ENCODE assay signal across 1 fruit fly cellular context in genomic region chr2L:3121745-3122144, dm6.
A peak's percentile ranks its signal among the peaks of the same experiment; 100 is the strongest.
TF ChIP-seq lines count a peak whose summit lies in the region.

No protein-coding gene starts in this region.

TF ChIP-seq in whole organism, embryonic, 481 proteins besides CTCF, POLR2A, EP300 and RAD21 (continued from another document and continues in another):
- no peak for TF ChIP-seq CG1603 (tag; optimal IDR thresholded peaks at IDR 0.05; lab: Kevin White, UChicago)
- no peak for TF ChIP-seq CG11695 (GFP tag; IDR thresholded peaks at IDR 0.05; lab: Robert Waterston, UW)
- no peak for TF ChIP-seq CG9932 (GFP tag; IDR thresholded peaks at IDR 0.05; lab: Robert Waterston, UW)
- TF ChIP-seq Dref (GFP tag; IDR thresholded peaks at IDR 0.05; lab: Robert Waterston, UW) = no peak
- peak; percentile 9 for TF ChIP-seq CG4707 (GFP tag; optimal IDR thresholded peaks at IDR 0.05; lab: Kevin White, UChicago)
- no peak for TF ChIP-seq Ada2b (GFP tag; IDR thresholded peaks at IDR 0.05; lab: Robert Waterston, UW)
- TF ChIP-seq Rfx (GFP tag; IDR thresholded peaks at IDR 0.05; lab: Robert Waterston, UW) = peak; percentile 47; the same call in 1 of the 2 replicates
- TF ChIP-seq Stat92E (GFP tag; optimal IDR thresholded peaks at IDR 0.05; lab: Kevin White, UChicago) = no peak
- TF ChIP-seq ara (GFP tag; IDR thresholded peaks at IDR 0.05; lab: Robert Waterston, UW) = no peak
- no peak for TF ChIP-seq kni (GFP tag; optimal IDR thresholded peaks at IDR 0.05; lab: Kevin White, UChicago)
- TF ChIP-seq CG6689 (GFP tag; IDR thresholded peaks at IDR 0.05; lab: Robert Waterston, UW) = no peak
- no peak for TF ChIP-seq wor (GFP tag; IDR thresholded peaks at IDR 0.05; lab: Robert Waterston, UW)
- TF ChIP-seq Hmr (GFP tag; optimal IDR thresholded peaks at IDR 0.05; lab: Kevin White, UChicago) = peak; percentile 43
- TF ChIP-seq grn (GFP tag; optimal IDR thresholded peaks at IDR 0.05; lab: Kevin White, UChicago) = peak; percentile 50
- no peak for TF ChIP-seq cwo (GFP tag; optimal IDR thresholded peaks at IDR 0.05; lab: Kevin White, UChicago)
- TF ChIP-seq Jarid2 (GFP tag; optimal IDR thresholded peaks at IDR 0.05; lab: Kevin White, UChicago) = no peak
- no peak; the same call in 1 of the 2 replicates for TF ChIP-seq CG10321 (GFP tag; IDR thresholded peaks at IDR 0.05; lab: Robert Waterston, UW)
- peak; percentile 24 for TF ChIP-seq CrebB (tag; optimal IDR thresholded peaks at IDR 0.05; lab: Kevin White, UChicago)
- TF ChIP-seq E2f1 (GFP tag; IDR thresholded peaks at IDR 0.05; lab: Robert Waterston, UW) = no peak
- TF ChIP-seq fd102C (GFP tag; optimal IDR thresholded peaks at IDR 0.05; lab: Kevin White, UChicago) = no peak
- TF ChIP-seq CG6854 (GFP tag; optimal IDR thresholded peaks at IDR 0.05; lab: Kevin White, UChicago) = peak; percentile 13
- no peak for TF ChIP-seq jumu (GFP tag; optimal IDR thresholded peaks at IDR 0.05; lab: Kevin White, UChicago)
- no peak for TF ChIP-seq Ravus (GFP tag; IDR thresholded peaks at IDR 0.05; lab: Robert Waterston, UW)
- no peak for TF ChIP-seq tll (GFP tag; optimal IDR thresholded peaks at IDR 0.05; lab: Kevin White, UChicago)
- TF ChIP-seq ttk (GFP tag; IDR thresholded peaks at IDR 0.05; lab: Robert Waterston, UW) = no peak
- no peak for TF ChIP-seq Atf3 (GFP tag; optimal IDR thresholded peaks at IDR 0.05; lab: Kevin White, UChicago)
- no peak for TF ChIP-seq hbn (GFP tag; IDR thresholded peaks at IDR 0.05; lab: Robert Waterston, UW; ENCODE audit: partially characterized antibody)
- peak; percentile 22 for TF ChIP-seq CG2120 (GFP tag; optimal IDR thresholded peaks at IDR 0.05; lab: Kevin White, UChicago)
- TF ChIP-seq Elba2 (GFP tag; optimal IDR thresholded peaks at IDR 0.05; lab: Kevin White, UChicago) = no peak
- no peak; the same call in 2 of the 3 replicates for TF ChIP-seq B-H1 (GFP tag; IDR thresholded peaks at IDR 0.05; lab: Robert Waterston, UW)
- no peak for TF ChIP-seq Chrac-16 (GFP tag; optimal IDR thresholded peaks at IDR 0.05; lab: Kevin White, UChicago)
- no peak for TF ChIP-seq CG12219 (GFP tag; optimal IDR thresholded peaks at IDR 0.05; lab: Kevin White, UChicago)
- TF ChIP-seq dimm (GFP tag; IDR thresholded peaks at IDR 0.05; lab: Robert Waterston, UW) = no peak
- no peak for TF ChIP-seq CG18619 (GFP tag; optimal IDR thresholded peaks at IDR 0.05; lab: Kevin White, UChicago)
- no peak for TF ChIP-seq CG32772 (GFP tag; IDR thresholded peaks at IDR 0.05; lab: Robert Waterston, UW)
- TF ChIP-seq Drgx (GFP tag; IDR thresholded peaks at IDR 0.05; lab: Robert Waterston, UW) = no peak
- TF ChIP-seq oc (tag; optimal IDR thresholded peaks at IDR 0.05; lab: Kevin White, UChicago) = no peak
- TF ChIP-seq CG10274 (GFP tag; optimal IDR thresholded peaks at IDR 0.05; lab: Kevin White, UChicago) = no peak
- TF ChIP-seq CG2129 (GFP tag; IDR thresholded peaks at IDR 0.05; lab: Robert Waterston, UW; ENCODE audit: partially characterized antibody) = no peak
- no peak for TF ChIP-seq tup (GFP tag; optimal IDR thresholded peaks at IDR 0.05; lab: Kevin White, UChicago)
- TF ChIP-seq CG9817 (tag; optimal IDR thresholded peaks at IDR 0.05; lab: Kevin White, UChicago) = no peak
- no peak for TF ChIP-seq CG5953 (GFP tag; IDR thresholded peaks at IDR 0.05; lab: Robert Waterston, UW)
- no peak for TF ChIP-seq ken (GFP tag; IDR thresholded peaks at IDR 0.05; lab: Robert Waterston, UW)
- no peak for TF ChIP-seq knrl (GFP tag; IDR thresholded peaks at IDR 0.05; lab: Robert Waterston, UW; ENCODE audit: partially characterized antibody)
- peak; percentile 40 for TF ChIP-seq CG9727 (GFP tag; optimal IDR thresholded peaks at IDR 0.05; lab: Kevin White, UChicago)
- no peak for TF ChIP-seq H15 (GFP tag; IDR thresholded peaks at IDR 0.05; lab: Robert Waterston, UW)
- no peak for TF ChIP-seq CG1792 (GFP tag; optimal IDR thresholded peaks at IDR 0.05; lab: Kevin White, UChicago)
- no peak for TF ChIP-seq luna (GFP tag; optimal IDR thresholded peaks at IDR 0.05; lab: Kevin White, UChicago)
- peak; percentile 19 for TF ChIP-seq HLH54F (GFP tag; optimal IDR thresholded peaks at IDR 0.05; lab: Kevin White, UChicago)
- TF ChIP-seq CG3163 (GFP tag; optimal IDR thresholded peaks at IDR 0.05; lab: Kevin White, UChicago) = no peak
- peak; percentile 45 for TF ChIP-seq CG6813 (GFP tag; optimal IDR thresholded peaks at IDR 0.05; lab: Kevin White, UChicago)
- peak; percentile 42 for TF ChIP-seq CG1233 (GFP tag; optimal IDR thresholded peaks at IDR 0.05; lab: Kevin White, UChicago)
- TF ChIP-seq CG16863 (GFP tag; optimal IDR thresholded peaks at IDR 0.05; lab: Kevin White, UChicago) = no peak
- TF ChIP-seq CG3281 (GFP tag; optimal IDR thresholded peaks at IDR 0.05; lab: Kevin White, UChicago) = peak; percentile 34
- TF ChIP-seq sim (GFP tag; IDR thresholded peaks at IDR 0.05; lab: Robert Waterston, UW) = no peak
- TF ChIP-seq Deaf1 (tag; optimal IDR thresholded peaks at IDR 0.05; lab: Kevin White, UChicago) = no peak
- TF ChIP-seq CG9797 (GFP tag; optimal IDR thresholded peaks at IDR 0.05; lab: Kevin White, UChicago) = no peak
- no peak for TF ChIP-seq CG5245 (GFP tag; optimal IDR thresholded peaks at IDR 0.05; lab: Kevin White, UChicago)
- TF ChIP-seq MBD-R2 (GFP tag; IDR thresholded peaks at IDR 0.05; lab: Robert Waterston, UW) = no peak
- no peak for TF ChIP-seq chinmo (GFP tag; IDR thresholded peaks at IDR 0.05; lab: Robert Waterston, UW; ENCODE audit: partially characterized antibody)
- TF ChIP-seq ATbp (GFP tag; optimal IDR thresholded peaks at IDR 0.05; lab: Kevin White, UChicago) = peak; percentile 49
- no peak for TF ChIP-seq insv (GFP tag; optimal IDR thresholded peaks at IDR 0.05; lab: Kevin White, UChicago)
- no peak for TF ChIP-seq CG7372 (GFP tag; IDR thresholded peaks at IDR 0.05; lab: Robert Waterston, UW)
- peak; percentile 42 for TF ChIP-seq PHDP (tag; optimal IDR thresholded peaks at IDR 0.05; lab: Kevin White, UChicago)
- TF ChIP-seq sisA (GFP tag; IDR thresholded peaks at IDR 0.05; lab: Robert Waterston, UW) = no peak
- TF ChIP-seq CG11723 (GFP tag; optimal IDR thresholded peaks at IDR 0.05; lab: Kevin White, UChicago) = no peak
- TF ChIP-seq zf30C (GFP tag; optimal IDR thresholded peaks at IDR 0.05; lab: Kevin White, UChicago) = no peak
- TF ChIP-seq slp2 (GFP tag; optimal IDR thresholded peaks at IDR 0.05; lab: Kevin White, UChicago) = no peak
- TF ChIP-seq Gsc (GFP tag; IDR thresholded peaks at IDR 0.05; lab: Robert Waterston, UW) = no peak
- TF ChIP-seq exex (tag; optimal IDR thresholded peaks at IDR 0.05; lab: Kevin White, UChicago) = peak; percentile 33
- no peak for TF ChIP-seq so (GFP tag; IDR thresholded peaks at IDR 0.05; lab: Robert Waterston, UW)
- no peak for TF ChIP-seq CG15601 (tag; optimal IDR thresholded peaks at IDR 0.05; lab: Kevin White, UChicago)
- no peak for TF ChIP-seq eve (GFP tag; optimal IDR thresholded peaks at IDR 0.05; lab: Kevin White, UChicago)
- TF ChIP-seq CG18476 (GFP tag; optimal IDR thresholded peaks at IDR 0.05; lab: Kevin White, UChicago) = no peak
- TF ChIP-seq pnt (GFP tag; optimal IDR thresholded peaks at IDR 0.05; lab: Kevin White, UChicago) = no peak
- peak; percentile 20 for TF ChIP-seq Hand (GFP tag; optimal IDR thresholded peaks at IDR 0.05; lab: Kevin White, UChicago)
- TF ChIP-seq fd96Cb (tag; optimal IDR thresholded peaks at IDR 0.05; lab: Kevin White, UChicago) = no peak
- no peak for TF ChIP-seq hkb (optimal IDR thresholded peaks at IDR 0.05; lab: Kevin White, UChicago)
- peak; percentile 21; the same call in 1 of the 2 replicates for TF ChIP-seq hkb (GFP tag; IDR thresholded peaks at IDR 0.05; lab: Robert Waterston, UW)
- TF ChIP-seq CG13775 (GFP tag; optimal IDR thresholded peaks at IDR 0.05; lab: Kevin White, UChicago) = no peak
- no peak for TF ChIP-seq CG3726 (GFP tag; IDR thresholded peaks at IDR 0.05; lab: Robert Waterston, UW)
- no peak for TF ChIP-seq CG1647 (GFP tag; optimal IDR thresholded peaks at IDR 0.05; lab: Kevin White, UChicago)
- TF ChIP-seq HmgZ (tag; optimal IDR thresholded peaks at IDR 0.05; lab: Kevin White, UChicago) = peak; percentile 29
- no peak for TF ChIP-seq CG17186 (GFP tag; optimal IDR thresholded peaks at IDR 0.05; lab: Kevin White, UChicago)
- no peak for TF ChIP-seq CG1832 (GFP tag; optimal IDR thresholded peaks at IDR 0.05; lab: Kevin White, UChicago)
- peak; percentile 36 for TF ChIP-seq nau (GFP tag; optimal IDR thresholded peaks at IDR 0.05; lab: Kevin White, UChicago)
- no peak for TF ChIP-seq pum (GFP tag; optimal IDR thresholded peaks at IDR 0.05; lab: Kevin White, UChicago)
- no peak for TF ChIP-seq fd3F (GFP tag; optimal IDR thresholded peaks at IDR 0.05; lab: Kevin White, UChicago)
- no peak for TF ChIP-seq CG10431 (GFP tag; optimal IDR thresholded peaks at IDR 0.05; lab: Kevin White, UChicago)
- no peak for TF ChIP-seq ac (GFP tag; optimal IDR thresholded peaks at IDR 0.05; lab: Kevin White, UChicago)
- TF ChIP-seq scrt (GFP tag; optimal IDR thresholded peaks at IDR 0.05; lab: Kevin White, UChicago) = no peak
- TF ChIP-seq CG10979 (tag; optimal IDR thresholded peaks at IDR 0.05; lab: Kevin White, UChicago) = no peak
- no peak for TF ChIP-seq CG3838 (GFP tag; optimal IDR thresholded peaks at IDR 0.05; lab: Kevin White, UChicago)
- no peak for TF ChIP-seq sr (GFP tag; IDR thresholded peaks at IDR 0.05; lab: Robert Waterston, UW)
- TF ChIP-seq CG13296 (GFP tag; optimal IDR thresholded peaks at IDR 0.05; lab: Kevin White, UChicago) = peak; percentile 8
- no peak; the same call in 2 of the 3 replicates for TF ChIP-seq gce (GFP tag; IDR thresholded peaks at IDR 0.05; lab: Robert Waterston, UW)
- TF ChIP-seq CG10209 (GFP tag; optimal IDR thresholded peaks at IDR 0.05; lab: Kevin White, UChicago) = peak; percentile 30
- 0 out of 2 replicates have a peak, but pooled peaks have one; percentile 14 for TF ChIP-seq CG4360 (GFP tag; IDR thresholded peaks at IDR 0.05; lab: Robert Waterston, UW)
- no peak for TF ChIP-seq CG4820 (GFP tag; optimal IDR thresholded peaks at IDR 0.05; lab: Kevin White, UChicago)
- peak; percentile 28 for TF ChIP-seq CG12071 (GFP tag; optimal IDR thresholded peaks at IDR 0.05; lab: Kevin White, UChicago)
- no peak for TF ChIP-seq CG13894 (tag; optimal IDR thresholded peaks at IDR 0.05; lab: Kevin White, UChicago)
- TF ChIP-seq odd (GFP tag; optimal IDR thresholded peaks at IDR 0.05; lab: Kevin White, UChicago) = peak; percentile 32
- TF ChIP-seq Vsx1 (GFP tag; optimal IDR thresholded peaks at IDR 0.05; lab: Kevin White, UChicago) = no peak
- TF ChIP-seq CG31224 (GFP tag; IDR thresholded peaks at IDR 0.05; lab: Robert Waterston, UW) = no peak
- TF ChIP-seq Sox100B (GFP tag; optimal IDR thresholded peaks at IDR 0.05; lab: Kevin White, UChicago) = peak; percentile 42
- no peak for TF ChIP-seq az2 (GFP tag; optimal IDR thresholded peaks at IDR 0.05; lab: Kevin White, UChicago)
- peak; percentile 48 for TF ChIP-seq mirr (GFP tag; optimal IDR thresholded peaks at IDR 0.05; lab: Kevin White, UChicago)
- peak; percentile 28 for TF ChIP-seq CG15269 (tag; optimal IDR thresholded peaks at IDR 0.05; lab: Kevin White, UChicago)
- no peak for TF ChIP-seq Hr3 (GFP tag; optimal IDR thresholded peaks at IDR 0.05; lab: Kevin White, UChicago)
- TF ChIP-seq CG33557 (GFP tag; optimal IDR thresholded peaks at IDR 0.05; lab: Kevin White, UChicago) = peak; percentile 28
- TF ChIP-seq repo (GFP tag; optimal IDR thresholded peaks at IDR 0.05; lab: Kevin White, UChicago) = no peak
- TF ChIP-seq CG16779 (GFP tag; IDR thresholded peaks at IDR 0.05; lab: Robert Waterston, UW) = no peak
- no peak for TF ChIP-seq gt (GFP tag; IDR thresholded peaks at IDR 0.05; lab: Robert Waterston, UW)
- TF ChIP-seq fru (optimal IDR thresholded peaks at IDR 0.05; lab: Kevin White, UChicago) = no peak
- TF ChIP-seq sob (GFP tag; IDR thresholded peaks at IDR 0.05; lab: Robert Waterston, UW) = peak; percentile 32; the same call in 1 of the 2 replicates
- no peak for TF ChIP-seq YL-1 (GFP tag; optimal IDR thresholded peaks at IDR 0.05; lab: Kevin White, UChicago)
- no peak for TF ChIP-seq pros (GFP tag; optimal IDR thresholded peaks at IDR 0.05; lab: Kevin White, UChicago)
- no peak for TF ChIP-seq CG15479 (GFP tag; optimal IDR thresholded peaks at IDR 0.05; lab: Kevin White, UChicago)
- peak; percentile 8 for TF ChIP-seq Dek (tag; optimal IDR thresholded peaks at IDR 0.05; lab: Kevin White, UChicago)
- no peak for TF ChIP-seq CG7357 (GFP tag; IDR thresholded peaks at IDR 0.05; lab: Robert Waterston, UW)
- TF ChIP-seq CG11398 (GFP tag; optimal IDR thresholded peaks at IDR 0.05; lab: Kevin White, UChicago) = no peak
- TF ChIP-seq Tbp (GFP tag; optimal IDR thresholded peaks at IDR 0.05; lab: Kevin White, UChicago) = no peak
- no peak for TF ChIP-seq Doc2 (GFP tag; IDR thresholded peaks at IDR 0.05; lab: Robert Waterston, UW)
- peak; percentile 16 for TF ChIP-seq CG2202 (tag; optimal IDR thresholded peaks at IDR 0.05; lab: Kevin White, UChicago)
- no peak for TF ChIP-seq phol (tag; optimal IDR thresholded peaks at IDR 0.05; lab: Kevin White, UChicago)
- TF ChIP-seq zen2 (GFP tag; IDR thresholded peaks at IDR 0.05; lab: Robert Waterston, UW; ENCODE audit: partially characterized antibody) = no peak
- TF ChIP-seq CG11247 (GFP tag; IDR thresholded peaks at IDR 0.05; lab: Robert Waterston, UW) = no peak
- TF ChIP-seq bowl (GFP tag; IDR thresholded peaks at IDR 0.05; lab: Robert Waterston, UW) = 0 out of 2 replicates have a peak, but pooled peaks have one; percentile 5
- no peak for TF ChIP-seq Sry-δ (GFP tag; optimal IDR thresholded peaks at IDR 0.05; lab: Kevin White, UChicago)
- TF ChIP-seq CG12942 (GFP tag; optimal IDR thresholded peaks at IDR 0.05; lab: Kevin White, UChicago) = no peak
- TF ChIP-seq Med (GFP tag; lab: Kevin White, UChicago) = peak; percentile 26
- no peak for TF ChIP-seq h (optimal IDR thresholded peaks at IDR 0.05; lab: Kevin White, UChicago)
- no peak for TF ChIP-seq Oli (tag; optimal IDR thresholded peaks at IDR 0.05; lab: Kevin White, UChicago)
- no peak for TF ChIP-seq pb (GFP tag; optimal IDR thresholded peaks at IDR 0.05; lab: Kevin White, UChicago)
- no peak for TF ChIP-seq CG17328 (GFP tag; IDR thresholded peaks at IDR 0.05; lab: Robert Waterston, UW)
- no peak for TF ChIP-seq cas (GFP tag; IDR thresholded peaks at IDR 0.05; lab: Robert Waterston, UW)
- peak; percentile 75 for TF ChIP-seq sd (tag; optimal IDR thresholded peaks at IDR 0.05; lab: Kevin White, UChicago)
- TF ChIP-seq CG11696 (GFP tag; IDR thresholded peaks at IDR 0.05; lab: Robert Waterston, UW) = peak; percentile 25; the same call in 1 of the 2 replicates
- TF ChIP-seq sens (GFP tag; lab: Kevin White, UChicago) = peak; percentile 76
